Worm (Caenorhabditis elegans) whole organism, L4 larva: ENCODE data around the gene C27D6.15.

Experiments
- pqm-1 ChIP-seq: sonication (generic microtip); optimal IDR thresholded peaks from 2 replicates; lab custom pipeline; 2017; ENCODE audit warnings: missing biosample characterization, missing genetic modification characterization
- snpc-4 ChIP-seq: fragments of 150-350 bp; optimal IDR thresholded peaks from 2 replicates; lab custom pipeline; 2014; ENCODE audit warnings: missing biosample characterization, missing genetic modification characterization

- TF ChIP-seq snpc-4 (tag; lab: Kevin White, UChicago) (no peak), pqm-1 (tag; lab: Kevin White, UChicago) (no peak)
Measured at ce11 chrII:5131800-5132199, 39.9 kb upstream of the C27D6.15 start.
